Fruit fly (Drosophila melanogaster): ENCODE results near the gene cdi.

DNA sequence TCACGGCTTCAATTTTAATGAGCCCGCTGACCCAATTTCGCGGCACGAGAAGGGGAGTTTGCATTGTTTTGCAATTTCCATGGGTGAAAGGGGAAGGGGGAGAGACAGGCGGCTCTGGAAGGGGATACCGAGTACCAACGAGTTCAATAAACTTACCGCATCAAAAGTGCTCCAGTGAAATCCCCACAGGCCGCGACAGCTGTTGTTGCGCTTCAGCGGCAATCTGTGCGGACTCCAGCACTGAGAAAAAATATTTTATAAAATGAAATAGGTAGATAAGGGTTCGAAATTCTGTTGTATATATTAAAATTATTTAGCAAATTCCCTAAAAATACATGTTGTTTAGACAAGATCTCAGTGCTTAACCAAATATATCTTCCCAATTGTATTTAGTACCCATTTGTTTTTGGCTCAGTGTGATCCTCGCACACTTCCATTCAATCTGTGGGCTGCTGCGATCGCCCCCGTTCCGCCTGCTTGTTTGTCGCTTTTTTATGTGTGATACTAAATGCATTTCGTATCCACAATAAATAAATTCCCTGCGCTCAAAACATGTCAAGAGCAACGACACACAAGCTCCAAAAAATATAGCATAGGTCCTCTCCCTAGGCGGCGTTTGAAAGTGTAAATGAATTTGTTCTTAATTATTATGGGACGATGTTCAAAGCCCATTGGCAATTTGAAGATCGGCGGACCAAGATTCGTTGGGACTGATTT, 98.4 kb downstream of the cdi start:
- TF ChIP-seq EcR (GFP tag; optimal IDR thresholded peaks at IDR 0.05) (peak; percentile 96), Pif1A (GFP tag; optimal IDR thresholded peaks at IDR 0.05) (peak; percentile 94), CG13204 (GFP tag; optimal IDR thresholded peaks at IDR 0.05) (peak; percentile 72), CG15710 (tag; optimal IDR thresholded peaks at IDR 0.05) (peak; percentile 91), CG34367 (tag; optimal IDR thresholded peaks at IDR 0.05) (peak; percentile 82), CG17806 (tag; optimal IDR thresholded peaks at IDR 0.05) (peak; percentile 91), fd96Ca (GFP tag; IDR thresholded peaks at IDR 0.05) (peak; percentile 76)

Measured in whole organism, pupa.